Worm (Caenorhabditis elegans) whole organism, late embryonic: ENCODE measurements around the gene skr-14.

Experiments
- C08G9.2 ChIP-seq: sonication (generic microtip); optimal IDR thresholded peaks from 2 replicates; lab custom pipeline; 2016; ENCODE audit warnings: mild to moderate bottlenecking, missing genetic modification characterization, moderate library complexity, missing compliant biosample characterization
- K09A11.1 ChIP-seq: sonication (generic microtip); optimal IDR thresholded peaks from 2 replicates; lab custom pipeline; 2017; ENCODE audit warnings: antibody characterized with exemption, mild to moderate bottlenecking, missing genetic modification characterization, missing compliant biosample characterization; ENCODE audit not compliant: insufficient read depth
- T23F11.4 ChIP-seq: fragments of 200-800 bp; sonication (Bioruptor generic); optimal IDR thresholded peaks from 2 replicates; lab custom pipeline; 2018; ENCODE audit warnings: mild to moderate bottlenecking, missing genetic modification characterization, missing compliant biosample characterization
- ama-1 ChIP-seq: fragments of 150-350 bp; optimal IDR thresholded peaks from 2 replicates; lab custom pipeline; 2014
- ceh-14 ChIP-seq: sonication (generic microtip); optimal IDR thresholded peaks from 2 replicates; lab custom pipeline; 2016; ENCODE audit warnings: missing genotype, missing genetic modification characterization, missing compliant biosample characterization
- ceh-22 ChIP-seq: sonication (generic microtip); optimal IDR thresholded peaks from 2 replicates; lab custom pipeline; 2017; ENCODE audit warnings: missing biosample characterization, missing genetic modification characterization
- ceh-30 ChIP-seq: fragments of 150-350 bp; optimal IDR thresholded peaks from 2 replicates; lab custom pipeline; 2014; ENCODE audit warnings: missing biosample characterization, missing genetic modification characterization
- ceh-45 ChIP-seq: fragments of 200-800 bp; sonication (Bioruptor generic); IDR thresholded peaks from 2 replicates; pipeline ENCODE4 v1.3.6; 2022; ENCODE audit warnings: missing genetic modification reagents, missing genetic modification characterization, missing compliant biosample characterization
- ceh-48 ChIP-seq: sonication (generic microtip); optimal IDR thresholded peaks from 2 replicates; lab custom pipeline; 2016; ENCODE audit warnings: missing genetic modification characterization, inconsistent platforms, missing compliant biosample characterization
- ceh-9 ChIP-seq: sonication (generic microtip); optimal IDR thresholded peaks from 2 replicates; lab custom pipeline; 2016; ENCODE audit warnings: mild to moderate bottlenecking, missing genetic modification characterization, inconsistent platforms, missing compliant biosample characterization
- che-1 ChIP-seq: sonication (generic microtip); optimal IDR thresholded peaks from 2 replicates; lab custom pipeline; 2016; ENCODE audit warnings: mild to moderate bottlenecking, missing genetic modification characterization, missing compliant biosample characterization
- dmd-4 ChIP-seq: sonication (generic microtip); optimal IDR thresholded peaks from 2 replicates; lab custom pipeline; 2016; ENCODE audit warnings: borderline replicate concordance, missing genetic modification characterization, missing compliant biosample characterization
- dve-1 ChIP-seq: sonication (generic microtip); optimal IDR thresholded peaks from 2 replicates; lab custom pipeline; 2017; ENCODE audit warnings: antibody characterized with exemption, mild to moderate bottlenecking, missing genetic modification characterization, missing compliant biosample characterization
- elt-2 ChIP-seq: sonication (generic microtip); optimal IDR thresholded peaks from 2 replicates; lab custom pipeline; 2016; ENCODE audit warnings: missing genetic modification reagents, missing genetic modification characterization, missing compliant biosample characterization
- eyg-1 ChIP-seq: sonication (generic microtip); optimal IDR thresholded peaks from 2 replicates; lab custom pipeline; 2016; ENCODE audit warnings: missing genotype, missing genetic modification characterization, missing compliant biosample characterization
- fkh-10 ChIP-seq: fragments of 150-350 bp; optimal IDR thresholded peaks from 2 replicates; lab custom pipeline; 2014; ENCODE audit warnings: missing biosample characterization, missing genetic modification reagents, missing genetic modification characterization
- fkh-6 ChIP-seq: sonication (generic microtip); optimal IDR thresholded peaks from 2 replicates; lab custom pipeline; 2016; ENCODE audit warnings: missing genetic modification characterization, missing compliant biosample characterization
- gmeb-2 ChIP-seq: sonication (generic microtip); optimal IDR thresholded peaks from 2 replicates; lab custom pipeline; 2016; ENCODE audit warnings: missing genetic modification characterization, inconsistent platforms, missing compliant biosample characterization
- hlh-13 ChIP-seq: fragments of 200-800 bp; sonication (Bioruptor generic); optimal IDR thresholded peaks from 2 replicates; lab custom pipeline; 2018; ENCODE audit warnings: mild to moderate bottlenecking, missing genetic modification characterization, missing compliant biosample characterization
- hlh-15 ChIP-seq: sonication (generic microtip); optimal IDR thresholded peaks from 2 replicates; lab custom pipeline; 2016; ENCODE audit warnings: missing genetic modification characterization, missing compliant biosample characterization
- hlh-30 ChIP-seq: sonication (generic microtip); optimal IDR thresholded peaks from 2 replicates; lab custom pipeline; 2017; ENCODE audit warnings: antibody characterized with exemption, missing genetic modification characterization, missing compliant biosample characterization; ENCODE audit not compliant: insufficient read depth
- madf-2 ChIP-seq: sonication (generic microtip); optimal IDR thresholded peaks from 2 replicates; lab custom pipeline; 2017; ENCODE audit warnings: missing genetic modification characterization, missing compliant biosample characterization
- mec-3 ChIP-seq: sonication (generic microtip); optimal IDR thresholded peaks from 2 replicates; lab custom pipeline; 2016; ENCODE audit warnings: borderline replicate concordance, missing genetic modification characterization, missing compliant biosample characterization
- nhr-232 ChIP-seq: sonication (generic microtip); optimal IDR thresholded peaks from 2 replicates; lab custom pipeline; 2016; ENCODE audit warnings: missing genetic modification characterization, missing compliant biosample characterization
- npax-4 ChIP-seq: sonication (generic microtip); optimal IDR thresholded peaks from 2 replicates; lab custom pipeline; 2016; ENCODE audit warnings: missing genetic modification characterization, missing compliant biosample characterization
- odd-2 ChIP-seq: sonication (generic microtip); optimal IDR thresholded peaks from 2 replicates; lab custom pipeline; 2017; ENCODE audit warnings: antibody characterized with exemption, mild to moderate bottlenecking, missing genetic modification characterization, missing compliant biosample characterization
- pag-3 ChIP-seq: sonication (generic microtip); optimal IDR thresholded peaks from 2 replicates; lab custom pipeline; 2016; ENCODE audit warnings: missing compliant biosample characterization, missing genetic modification characterization, borderline replicate concordance
- pat-9 ChIP-seq: fragments of 200-800 bp; sonication (Bioruptor generic); optimal IDR thresholded peaks from 2 replicates; lab custom pipeline; 2018; ENCODE audit warnings: mild to moderate bottlenecking, missing genetic modification characterization, moderate library complexity, missing compliant biosample characterization
- pax-1 ChIP-seq: fragments of 150-350 bp; optimal IDR thresholded peaks from 2 replicates; lab custom pipeline; 2014; ENCODE audit warnings: missing biosample characterization, missing genetic modification characterization
- pqm-1 ChIP-seq: sonication (generic microtip); optimal IDR thresholded peaks from 2 replicates; lab custom pipeline; 2016; ENCODE audit warnings: missing genetic modification characterization, missing compliant biosample characterization
- ref-2 ChIP-seq: sonication (generic microtip); optimal IDR thresholded peaks from 2 replicates; lab custom pipeline; 2016; ENCODE audit warnings: missing genetic modification characterization, missing compliant biosample characterization
- syd-9 ChIP-seq: sonication (generic microtip); optimal IDR thresholded peaks from 2 replicates; lab custom pipeline; 2016; ENCODE audit warnings: mild to moderate bottlenecking, missing genetic modification characterization, moderate library complexity, missing compliant biosample characterization
- unc-55 ChIP-seq: sonication (generic microtip); optimal IDR thresholded peaks from 2 replicates; lab custom pipeline; 2017; ENCODE audit warnings: missing biosample characterization, missing genetic modification reagents, missing genetic modification characterization
- zip-5 ChIP-seq: sonication (generic microtip); optimal IDR thresholded peaks from 2 replicates; lab custom pipeline; 2016; ENCODE audit warnings: missing genetic modification characterization, missing compliant biosample characterization
- ztf-16 ChIP-seq: sonication (generic microtip); optimal IDR thresholded peaks from 2 replicates; lab custom pipeline; 2017; ENCODE audit warnings: missing genetic modification characterization, missing compliant biosample characterization

The skr-14 gene

DNA sequence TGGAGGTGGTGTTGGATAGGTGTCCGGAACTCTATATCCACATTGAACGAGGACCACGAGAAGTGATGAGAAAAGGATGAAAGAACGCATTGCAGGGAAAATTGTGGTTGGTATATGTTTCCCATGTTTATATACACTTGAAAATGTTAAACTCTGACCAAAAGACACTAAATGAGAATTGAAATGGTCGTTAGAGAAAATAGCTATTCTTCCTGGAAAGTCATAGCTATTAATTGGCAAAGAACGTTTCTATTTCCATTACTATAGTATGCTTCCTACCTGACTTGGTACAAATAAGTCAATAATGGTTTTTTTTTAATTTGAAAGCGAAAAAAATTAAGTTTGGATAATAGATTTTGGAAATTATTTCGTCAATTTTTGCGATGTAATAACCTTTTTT is 4.7 kb downstream of the skr-14 start, which contains the start of gene Y47D7A.18:
Gene Y47D7A.18 (minus strand): TSS at position 101 of the 400 bp plus-strand sequence.
- no peak for TF ChIP-seq nhr-232 (tag; lab: Kevin White, UChicago)
- no peak for TF ChIP-seq ceh-30
- TF ChIP-seq eyg-1 (tag; lab: Kevin White, UChicago) = no peak
- no peak for TF ChIP-seq zip-5
- TF ChIP-seq ref-2 (tag; lab: Kevin White, UChicago) = no peak
- no peak for TF ChIP-seq madf-2
- TF ChIP-seq gmeb-2 (tag; lab: Kevin White, UChicago) = no peak
- no peak for TF ChIP-seq ama-1
- no peak for TF ChIP-seq pqm-1 (tag; lab: Kevin White, UChicago)
- TF ChIP-seq unc-55 = no peak
- no peak for TF ChIP-seq ceh-22
- TF ChIP-seq ceh-45 (GFP tag; lab: Robert Waterston, UW) = no peak
- no peak for TF ChIP-seq syd-9
- TF ChIP-seq C08G9.2 = no peak
- TF ChIP-seq, all 69 proteins: peak for 0

- TF ChIP-seq fkh-6 (tag; lab: Kevin White, UChicago) (no peak), hlh-30 (no peak), hlh-13 (GFP tag; lab: Kevin White, UChicago) (no peak), odd-2 (tag; lab: Kevin White, UChicago) (no peak), hlh-15 (tag; lab: Kevin White, UChicago) (no peak), ceh-48 (tag; lab: Kevin White, UChicago) (no peak), pqm-1 (tag; lab: Kevin White, UChicago) (no peak), ceh-14 (tag; lab: Kevin White, UChicago) (no peak), ref-2 (tag; lab: Kevin White, UChicago) (no peak), pax-1 (no peak), ztf-16 (no peak), K09A11.1 (no peak), fkh-10 (GFP tag; lab: Kevin White, UChicago) (no peak), dmd-4 (tag; lab: Kevin White, UChicago) (no peak), ceh-22 (no peak)
Observed at ce11 chrV:4414613-4415071, 6.7 kb downstream of the skr-14 start, which contains the start of gene grl-5. Gene grl-5, minus strand, starts transcription at chrV:4414663.

DNA sequence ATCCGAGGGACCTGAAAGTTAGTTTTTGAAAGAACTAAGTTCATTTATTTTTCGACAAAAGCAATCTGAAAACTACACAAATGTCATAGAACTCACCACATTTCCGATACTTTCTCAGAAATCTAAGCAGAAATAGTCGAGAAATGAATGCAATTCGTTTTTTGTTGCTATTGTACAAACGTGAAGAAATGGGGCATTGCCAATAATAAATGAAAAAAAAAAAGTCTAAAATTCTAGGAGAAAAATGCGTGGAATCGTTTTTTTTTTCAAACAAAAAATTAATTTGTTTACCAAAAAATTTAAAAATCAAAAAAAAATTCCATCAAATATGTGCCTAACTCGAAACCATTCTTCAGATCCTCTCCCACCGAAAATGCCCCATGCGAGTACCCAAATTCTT is 9.7 kb downstream of the skr-14 start, which contains the start of gene Y47D7A.17:
Gene Y47D7A.17 (minus strand): TSS at position 101 of the 400 bp plus-strand sequence.
- no peak for TF ChIP-seq unc-55
- no peak for TF ChIP-seq ref-2 (tag; lab: Kevin White, UChicago)
- no peak for TF ChIP-seq elt-2 (tag; lab: Kevin White, UChicago)
- no peak for TF ChIP-seq ama-1
- no peak for TF ChIP-seq che-1 (tag; lab: Kevin White, UChicago)
- no peak for TF ChIP-seq gmeb-2 (tag; lab: Kevin White, UChicago)

ce11 chrV:4410643-4411042 is 10.7 kb downstream of the skr-14 start, which contains the start of gene Y47D7A.3:
Gene Y47D7A.3, plus strand, starts transcription at chrV:4410943.
- TF ChIP-seq ceh-9 (tag; lab: Kevin White, UChicago) = no peak
- TF ChIP-seq mec-3 (tag; lab: Kevin White, UChicago) = no peak
- TF ChIP-seq hlh-13 (GFP tag; lab: Kevin White, UChicago) = no peak

ce11 chrV:4407519-4407918 is 13.9 kb downstream of the skr-14 start, which contains the start of gene nhr-118:
Gene nhr-118, plus strand, starts transcription at chrV:4407819.
- TF ChIP-seq odd-2 (tag; lab: Kevin White, UChicago) (no peak), npax-4 (tag; lab: Kevin White, UChicago) (no peak), madf-2 (no peak), T23F11.4 (GFP tag; lab: Kevin White, UChicago) (no peak), dve-1 (tag; lab: Kevin White, UChicago) (no peak), pag-3 (tag; lab: Kevin White, UChicago) (no peak), pat-9 (tag; lab: Kevin White, UChicago) (no peak)
